Worm (Caenorhabditis elegans) whole organism, L2 larva: ENCODE measurements around the gene C14A6.6.

ENCODE experiments used
- ama-1 ChIP-seq: fragments of 150-350 bp; optimal IDR thresholded peaks from 2 replicates; lab custom pipeline; 2018; ENCODE audit warnings: inconsistent platforms
- ceh-82 ChIP-seq: fragments of 150-350 bp; optimal IDR thresholded peaks from 2 replicates; lab custom pipeline; 2014; ENCODE audit warnings: missing biosample characterization, missing genetic modification characterization
- lsy-2 ChIP-seq, 2 experiments: fragments of 150-350 bp in 1 of 2; sonication (generic microtip) in 1 of 2; optimal IDR thresholded peaks; 2 replicates each; lab custom pipeline; 2014 to 2017; ENCODE audit warnings: missing biosample characterization in 2 of 2, missing genetic modification characterization in 2 of 2
- nhr-25 ChIP-seq: fragments of 150-350 bp; sonication (generic microtip); optimal IDR thresholded peaks from 3 replicates; lab custom pipeline; 2014; ENCODE audit warnings: missing biosample characterization, missing genetic modification characterization
- nhr-6 ChIP-seq: fragments of 150-350 bp; optimal IDR thresholded peaks from 2 replicates; lab custom pipeline; 2014; ENCODE audit warnings: missing biosample characterization, missing genetic modification characterization
- nhr-77 ChIP-seq: fragments of 150-350 bp; optimal IDR thresholded peaks from 2 replicates; lab custom pipeline; 2014; ENCODE audit warnings: missing biosample characterization, missing genetic modification characterization

ce11 chrV:18161228-18161627 lies 5.8 kb downstream of the C14A6.6 start, which contains the start of gene C14A6.13:
- TF ChIP-seq nhr-25 (tag; lab: Kevin White, UChicago) (no peak), nhr-77 (no peak), ceh-82 (tag; lab: Kevin White, UChicago) (no peak), ama-1 (lab: Kevin White, UChicago) (no peak), lsy-2 (tag; optimal IDR thresholded peaks at IDR 0.05; lab: Kevin White, UChicago) (no peak), nhr-6 (no peak)
